Worm (Caenorhabditis elegans) whole organism, mixed stage, embryonic: ENCODE data around the gene C14C11.4.

Source experiments
- M03D4.4 ChIP-seq: sonication (generic microtip); optimal IDR thresholded peaks from 2 replicates; lab custom pipeline; 2017; ENCODE audit warnings: mild to moderate bottlenecking, missing genetic modification characterization, missing compliant biosample characterization
- bed-3 ChIP-seq: fragments of 200-800 bp; sonication (Bioruptor generic); optimal IDR thresholded peaks from 3 replicates; lab custom pipeline; 2018; ENCODE audit warnings: mild to moderate bottlenecking, missing genetic modification characterization, moderate library complexity, missing compliant biosample characterization
- blmp-1 ChIP-seq: fragments of 150-350 bp; optimal IDR thresholded peaks from 2 replicates; lab custom pipeline; 2014; ENCODE audit warnings: missing biosample characterization, missing genetic modification characterization
- ceh-39 ChIP-seq: fragments of 150-350 bp; optimal IDR thresholded peaks from 2 replicates; lab custom pipeline; 2014; ENCODE audit warnings: missing biosample characterization, missing genetic modification characterization
- ceh-43 ChIP-seq: fragments of 200-800 bp; sonication (Bioruptor generic); optimal IDR thresholded peaks from 2 replicates; lab custom pipeline; 2018; ENCODE audit warnings: mild to moderate bottlenecking, missing genetic modification characterization, moderate library complexity, missing compliant biosample characterization
- ces-1 ChIP-seq: fragments of 150-350 bp; optimal IDR thresholded peaks from 2 replicates; lab custom pipeline; 2014; ENCODE audit warnings: missing biosample characterization, missing genetic modification reagents, missing genetic modification characterization
- cnd-1 ChIP-seq: fragments of 200-800 bp; sonication (Bioruptor generic); optimal IDR thresholded peaks from 2 replicates; lab custom pipeline; 2018; ENCODE audit warnings: mild to moderate bottlenecking, missing genetic modification characterization, missing compliant biosample characterization
- drap-1 ChIP-seq: fragments of 200-800 bp; sonication (Bioruptor generic); optimal IDR thresholded peaks from 3 replicates; lab custom pipeline; 2018; ENCODE audit warnings: mild to moderate bottlenecking, missing genetic modification characterization, missing compliant biosample characterization
- elt-1 ChIP-seq: sonication (generic microtip); optimal IDR thresholded peaks from 2 replicates; lab custom pipeline; 2017; ENCODE audit warnings: missing genetic modification characterization, mild to moderate bottlenecking, missing compliant biosample characterization, antibody characterized with exemption, moderate library complexity, borderline replicate concordance; ENCODE audit not compliant: insufficient read depth
- flh-1 ChIP-seq: fragments of 200-800 bp; sonication (Bioruptor generic); optimal IDR thresholded peaks from 2 replicates; lab custom pipeline; 2018; ENCODE audit warnings: mild to moderate bottlenecking, missing genetic modification characterization, moderate library complexity, missing compliant biosample characterization
- ham-2 ChIP-seq: fragments of 200-800 bp; sonication (Bioruptor generic); optimal IDR thresholded peaks from 2 replicates; lab custom pipeline; 2018; ENCODE audit warnings: mild to moderate bottlenecking, missing genetic modification characterization, missing compliant biosample characterization
- hlh-1 ChIP-seq: fragments of 150-350 bp; optimal IDR thresholded peaks from 2 replicates; lab custom pipeline; 2014; ENCODE audit warnings: missing biosample characterization, missing genetic modification reagents, missing genetic modification characterization
- lin-32 ChIP-seq: fragments of 200-800 bp; sonication (Bioruptor generic); optimal IDR thresholded peaks from 2 replicates; lab custom pipeline; 2018; ENCODE audit warnings: mild to moderate bottlenecking, missing genetic modification characterization, missing compliant biosample characterization
- lsy-2 ChIP-seq: fragments of 150-350 bp; optimal IDR thresholded peaks from 2 replicates; lab custom pipeline; 2014; ENCODE audit warnings: missing biosample characterization, missing genetic modification characterization
- mab-5 ChIP-seq: fragments of 150-350 bp; optimal IDR thresholded peaks from 2 replicates; lab custom pipeline; 2014; ENCODE audit warnings: missing biosample characterization, missing genetic modification characterization
- mep-1 ChIP-seq: fragments of 150-350 bp; optimal IDR thresholded peaks from 2 replicates; lab custom pipeline; 2017; ENCODE audit warnings: missing biosample characterization, missing genetic modification reagents, missing genetic modification characterization, inconsistent platforms
- mls-2 ChIP-seq: sonication (generic microtip); optimal IDR thresholded peaks from 2 replicates; lab custom pipeline; 2016; ENCODE audit warnings: mild to moderate bottlenecking, missing genetic modification characterization, moderate library complexity, missing compliant biosample characterization
- nhr-12 ChIP-seq: fragments of 150-350 bp; optimal IDR thresholded peaks from 2 replicates; lab custom pipeline; 2014; ENCODE audit warnings: missing biosample characterization, missing genetic modification characterization
- nhr-2 ChIP-seq: fragments of 150-350 bp; optimal IDR thresholded peaks from 2 replicates; lab custom pipeline; 2014; ENCODE audit warnings: missing biosample characterization, missing genetic modification characterization
- nhr-237 ChIP-seq: fragments of 150-350 bp; optimal IDR thresholded peaks from 2 replicates; lab custom pipeline; 2014; ENCODE audit warnings: missing biosample characterization, missing genetic modification characterization
- nhr-28 ChIP-seq: fragments of 150-350 bp; optimal IDR thresholded peaks from 2 replicates; lab custom pipeline; 2014; ENCODE audit warnings: missing biosample characterization, missing genetic modification characterization
- pha-4 ChIP-seq: fragments of 150-350 bp; optimal IDR thresholded peaks from 2 replicates; lab custom pipeline; 2018; ENCODE audit warnings: missing biosample characterization, missing genetic modification reagents, missing genetic modification characterization
- sem-2 ChIP-seq: fragments of 200-800 bp; sonication (Bioruptor generic); optimal IDR thresholded peaks from 2 replicates; lab custom pipeline; 2018; ENCODE audit warnings: mild to moderate bottlenecking, missing genetic modification characterization, missing compliant biosample characterization
- snpc-4 ChIP-seq: fragments of 150-350 bp; optimal IDR thresholded peaks from 2 replicates; lab custom pipeline; 2014; ENCODE audit warnings: missing biosample characterization, missing genetic modification characterization
- sptf-1 ChIP-seq: sonication (generic microtip); optimal IDR thresholded peaks from 2 replicates; lab custom pipeline; 2017; ENCODE audit warnings: mild to moderate bottlenecking, missing genetic modification characterization, moderate library complexity, missing compliant biosample characterization
- unc-120 ChIP-seq: sonication (generic microtip); optimal IDR thresholded peaks from 2 replicates; lab custom pipeline; 2017; ENCODE audit warnings: missing genetic modification characterization, missing compliant biosample characterization; ENCODE audit not compliant: poor library complexity, severe bottlenecking
- zip-8 ChIP-seq: fragments of 150-350 bp; optimal IDR thresholded peaks from 2 replicates; lab custom pipeline; 2014; ENCODE audit warnings: missing biosample characterization, missing genetic modification characterization
- ztf-11 ChIP-seq: fragments of 150-350 bp; optimal IDR thresholded peaks from 2 replicates; lab custom pipeline; 2014; ENCODE audit warnings: missing biosample characterization, missing genetic modification characterization

Gene C14C11.4

DNA sequence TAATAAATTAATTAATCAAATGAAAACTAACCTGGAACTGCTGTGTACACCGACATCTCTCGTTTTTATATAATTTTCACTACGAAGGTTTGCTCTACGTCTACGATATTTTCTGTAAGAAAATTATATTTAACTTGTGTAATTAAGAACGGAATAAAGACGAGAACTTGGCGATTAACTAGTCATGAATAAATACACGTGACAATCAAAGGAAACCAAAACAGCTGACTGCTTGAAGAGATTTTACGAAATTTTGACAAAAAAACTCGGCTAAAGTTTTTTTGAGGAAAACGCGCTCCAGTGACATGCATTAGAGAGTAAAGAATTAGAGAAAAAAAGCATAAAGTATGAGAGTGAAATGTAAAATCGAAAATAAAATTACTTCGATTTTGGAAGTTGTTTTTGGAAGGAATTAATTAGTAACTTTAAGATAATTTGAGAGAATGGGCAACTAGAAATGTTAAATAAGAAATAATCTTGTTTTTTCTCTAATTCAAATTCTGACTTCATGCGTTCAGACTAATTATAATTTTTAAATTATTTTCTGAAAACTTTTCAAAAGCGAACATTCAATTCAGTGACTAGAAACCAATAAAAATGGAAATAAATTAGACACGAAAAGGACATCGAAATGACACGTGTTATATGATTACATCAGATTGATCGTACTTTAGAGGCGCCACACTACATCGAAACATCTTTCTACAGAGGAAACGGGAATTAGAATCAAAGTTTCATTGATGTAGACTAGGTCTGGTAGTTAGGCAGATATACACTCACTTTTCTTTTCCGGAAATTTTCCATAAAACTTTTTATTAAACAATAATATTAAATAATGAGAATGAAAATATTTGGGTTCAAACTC, 39.9 kb downstream of the C14C11.4 start, which contains the start of gene F25B4.7:
Gene F25B4.7 (minus strand): TSS at position 112 of the 865 bp plus-strand sequence.
- TF ChIP-seq drap-1 (GFP tag; lab: Kevin White, UChicago), result no peak
- peak; percentile 52 for TF ChIP-seq ces-1 (GFP tag; lab: Kevin White, UChicago)
- TF ChIP-seq, all 35 proteins: peak for 1

DNA sequence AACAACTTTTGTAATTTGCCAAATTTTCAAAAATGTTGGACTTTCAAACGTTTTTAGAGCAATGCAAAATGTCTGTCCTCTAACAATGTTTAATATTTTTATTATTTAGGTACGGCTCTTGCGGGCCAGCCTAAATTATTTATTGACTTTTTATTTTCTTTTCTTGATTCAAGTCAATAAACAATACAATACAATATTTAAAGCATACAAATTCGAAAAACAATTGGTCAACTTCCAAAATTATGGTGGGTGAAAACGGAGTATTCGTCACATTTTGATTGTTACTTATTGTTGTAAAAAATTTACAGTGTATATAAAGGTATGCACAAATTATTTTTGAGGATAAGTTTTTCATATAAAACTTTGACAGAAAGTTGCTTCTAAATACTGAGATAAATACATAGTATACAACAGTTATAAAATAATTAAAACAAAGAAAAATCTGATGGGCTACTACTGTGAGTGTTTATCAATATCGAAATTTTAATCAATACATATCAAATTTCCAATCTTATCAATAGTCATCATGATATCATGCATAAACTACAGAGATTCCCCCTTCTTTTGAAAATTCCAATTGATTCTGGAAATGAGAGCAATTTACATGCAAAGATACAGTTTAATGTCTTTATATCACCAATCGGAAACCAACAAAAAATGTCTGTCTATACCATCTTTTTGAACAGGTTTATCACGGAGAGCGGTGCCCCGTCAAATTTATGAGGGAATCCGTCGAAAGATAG, 44.4 kb downstream of the C14C11.4 start, which contains the start of gene F25B4.8:
Gene F25B4.8 (minus strand): TSS at position 51 of the 743 bp plus-strand sequence.
- TF ChIP-seq mls-2 (tag; lab: Kevin White, UChicago) (no peak), unc-120 (no peak), M03D4.4 (no peak), zip-8 (tag; lab: Kevin White, UChicago) (no peak), nhr-28 (tag; lab: Kevin White, UChicago) (no peak), drap-1 (GFP tag; lab: Kevin White, UChicago) (no peak), cnd-1 (tag; lab: Kevin White, UChicago) (no peak), ces-1 (GFP tag; lab: Kevin White, UChicago) (no peak), ceh-39 (tag; lab: Kevin White, UChicago) (no peak), nhr-12 (no peak), blmp-1 (no peak), ham-2 (GFP tag; lab: Kevin White, UChicago) (no peak), mep-1 (tag; lab: Kevin White, UChicago) (no peak), sptf-1 (no peak), flh-1 (GFP tag; lab: Kevin White, UChicago) (no peak), ceh-43 (GFP tag; lab: Kevin White, UChicago) (no peak), ztf-11 (tag; lab: Kevin White, UChicago) (no peak), elt-1 (tag; lab: Kevin White, UChicago) (no peak)

DNA sequence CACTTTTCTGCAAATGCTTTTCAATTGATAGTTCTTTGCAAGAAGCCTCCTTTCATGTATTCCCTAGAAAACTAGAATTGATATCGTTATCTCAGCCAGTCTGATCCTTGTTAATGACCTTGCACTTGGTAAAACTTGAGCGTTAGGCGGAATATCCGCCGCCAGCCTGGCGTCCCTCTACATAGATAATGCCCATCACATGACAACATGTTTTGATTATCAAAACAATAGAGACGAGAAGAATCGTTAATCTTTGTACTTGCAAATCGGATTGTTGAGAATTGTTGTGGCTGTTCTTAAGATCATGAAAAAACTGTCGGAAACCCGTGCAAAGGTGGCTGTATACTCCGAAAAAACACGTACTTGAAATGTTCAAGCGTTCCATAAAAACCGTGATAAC, 46.2 kb downstream of the C14C11.4 start:
- TF ChIP-seq nhr-28 (tag; lab: Kevin White, UChicago) (no peak), hlh-1 (tag; lab: Kevin White, UChicago) (no peak), cnd-1 (tag; lab: Kevin White, UChicago) (no peak), sptf-1 (no peak), ham-2 (GFP tag; lab: Kevin White, UChicago) (no peak), drap-1 (GFP tag; lab: Kevin White, UChicago) (no peak), pha-4 (tag; lab: Kevin White, UChicago) (no peak)

DNA sequence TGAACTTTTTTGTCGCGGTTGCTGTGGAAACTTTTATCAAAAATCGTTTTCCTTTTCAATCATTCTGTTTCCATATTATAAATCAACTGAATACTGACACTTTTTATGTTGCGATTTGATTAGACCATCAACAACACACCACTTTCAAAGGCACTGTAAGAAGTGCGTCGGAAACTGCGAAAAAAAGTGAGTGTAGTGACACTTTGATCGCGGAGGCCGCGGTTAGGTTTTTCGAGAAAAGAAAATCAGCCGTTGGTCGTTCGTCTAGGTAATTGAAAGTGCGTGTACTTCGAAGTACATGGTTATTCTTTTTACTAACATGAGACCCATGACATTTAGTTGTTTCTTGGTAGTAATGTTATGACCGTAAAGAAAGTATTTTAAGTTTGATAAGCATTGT, 48.2 kb downstream of the C14C11.4 start:
- TF ChIP-seq mab-5 (tag; lab: Kevin White, UChicago), result no peak
- TF ChIP-seq ceh-43 (GFP tag; lab: Kevin White, UChicago), result no peak
- TF ChIP-seq sem-2 (GFP tag; lab: Kevin White, UChicago), result no peak
- no peak for TF ChIP-seq cnd-1 (tag; lab: Kevin White, UChicago)
- TF ChIP-seq nhr-237 (tag; lab: Kevin White, UChicago), result no peak
- no peak for TF ChIP-seq pha-4 (tag; lab: Kevin White, UChicago)
- TF ChIP-seq elt-1 (tag; lab: Kevin White, UChicago), result no peak
- no peak for TF ChIP-seq lsy-2 (tag; lab: Kevin White, UChicago)
- TF ChIP-seq lin-32 (GFP tag; lab: Kevin White, UChicago), result no peak
- no peak for TF ChIP-seq bed-3 (GFP tag; lab: Kevin White, UChicago)
- no peak for TF ChIP-seq nhr-2 (tag; lab: Kevin White, UChicago)
- TF ChIP-seq ztf-11 (tag; lab: Kevin White, UChicago), result no peak
- no peak for TF ChIP-seq snpc-4 (tag; lab: Kevin White, UChicago)
- no peak for TF ChIP-seq hlh-1 (tag; lab: Kevin White, UChicago)

DNA sequence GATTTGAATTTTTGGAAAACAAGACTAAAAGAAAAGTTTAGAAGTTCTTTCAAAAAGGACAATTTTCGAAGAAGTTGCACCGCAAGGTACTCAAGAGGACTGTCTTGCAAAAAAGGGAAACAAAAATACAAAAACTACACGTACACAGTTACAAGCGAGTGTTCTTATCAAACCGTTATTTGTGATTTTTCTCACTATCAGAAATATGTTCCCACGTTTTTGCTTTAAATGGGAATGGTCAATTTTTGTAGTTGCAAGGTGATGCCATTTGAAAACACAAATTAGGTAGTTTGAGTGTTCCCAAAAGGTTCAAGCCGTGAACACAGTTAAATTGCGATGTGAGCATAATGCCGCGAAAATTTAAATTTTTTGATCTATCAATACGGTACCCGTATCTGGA, 48.8 kb downstream of the C14C11.4 start:
- TF ChIP-seq nhr-12 (no peak), lin-32 (GFP tag; lab: Kevin White, UChicago) (no peak), mls-2 (tag; lab: Kevin White, UChicago) (no peak), nhr-2 (tag; lab: Kevin White, UChicago) (no peak), ceh-39 (tag; lab: Kevin White, UChicago) (no peak), nhr-28 (tag; lab: Kevin White, UChicago) (no peak), drap-1 (GFP tag; lab: Kevin White, UChicago) (no peak), mab-5 (tag; lab: Kevin White, UChicago) (no peak), blmp-1 (no peak)
